Fruit fly (Drosophila melanogaster): Measurements from ENCODE around the gene CG6428.

Gene CG6428

dm6 chrX:4010179-4010578 lies 41.7 kb upstream of the CG6428 start (continued):
- 0 out of 3 replicates have a peak, but pooled peaks have one; percentile 22 for TF ChIP-seq Optix (GFP tag; IDR thresholded peaks at IDR 0.05)
- no peak for TF ChIP-seq CG15479 (GFP tag; optimal IDR thresholded peaks at IDR 0.05)
- TF ChIP-seq Oaz (GFP tag; IDR thresholded peaks at IDR 0.05) = 0 out of 2 replicates have a peak, but pooled peaks have one; percentile 23
- TF ChIP-seq ac (GFP tag; optimal IDR thresholded peaks at IDR 0.05) = no peak
- TF ChIP-seq Rx (GFP tag; IDR thresholded peaks at IDR 0.05) = peak; percentile 43
- no peak for TF ChIP-seq Hr39 (optimal IDR thresholded peaks at IDR 0.05)
- TF ChIP-seq Blimp-1 (GFP tag; optimal IDR thresholded peaks at IDR 0.05) = peak; percentile 40
- no peak for TF ChIP-seq CG17361 (GFP tag; IDR thresholded peaks at IDR 0.05)
- no peak for TF ChIP-seq CG8388 (GFP tag; optimal IDR thresholded peaks at IDR 0.05)
- TF ChIP-seq otp (GFP tag; IDR thresholded peaks at IDR 0.05) = peak; percentile 56; the same call in 1 of the 3 replicates
- no peak for TF ChIP-seq CG12104 (GFP tag; optimal IDR thresholded peaks at IDR 0.05)
- no peak for TF ChIP-seq hkb (optimal IDR thresholded peaks at IDR 0.05)
- TF ChIP-seq hkb (GFP tag; IDR thresholded peaks at IDR 0.05) = 0 out of 2 replicates have a peak, but pooled peaks have one; percentile 29
- TF ChIP-seq eve (GFP tag; optimal IDR thresholded peaks at IDR 0.05) = no peak
- TF ChIP-seq Ets97D (GFP tag; optimal IDR thresholded peaks at IDR 0.05) = no peak
- peak; percentile 21 for TF ChIP-seq CG13775 (GFP tag; optimal IDR thresholded peaks at IDR 0.05)
- no peak for TF ChIP-seq CG18764 (GFP tag; optimal IDR thresholded peaks at IDR 0.05)
- TF ChIP-seq chn (GFP tag; optimal IDR thresholded peaks at IDR 0.05) = peak; percentile 52
- no peak for TF ChIP-seq psq (GFP tag; optimal IDR thresholded peaks at IDR 0.05)
- TF ChIP-seq CG15601 (tag; optimal IDR thresholded peaks at IDR 0.05) = no peak
- TF ChIP-seq corto (GFP tag; optimal IDR thresholded peaks at IDR 0.05) = no peak
- TF ChIP-seq CG4854 (GFP tag; optimal IDR thresholded peaks at IDR 0.05) = no peak
- 0 out of 2 replicates have a peak, but pooled peaks have one; percentile 28 for TF ChIP-seq dati (GFP tag; IDR thresholded peaks at IDR 0.05)
- TF ChIP-seq bsh (GFP tag; optimal IDR thresholded peaks at IDR 0.05) = peak in 1 of 2 experiments; percentile 50
- peak; percentile 55 for TF ChIP-seq HLH3B (GFP tag; IDR thresholded peaks at IDR 0.05)
- peak; percentile 75 for TF ChIP-seq sqz (GFP tag; optimal IDR thresholded peaks at IDR 0.05)
- TF ChIP-seq onecut (GFP tag; IDR thresholded peaks at IDR 0.05) = peak; percentile 46
- TF ChIP-seq hbn (GFP tag; IDR thresholded peaks at IDR 0.05; ENCODE audit: partially characterized antibody) = no peak
- no peak for TF ChIP-seq al (GFP tag; IDR thresholded peaks at IDR 0.05)
- no peak for TF ChIP-seq Hey (tag; optimal IDR thresholded peaks at IDR 0.05)
- peak; percentile 49 for TF ChIP-seq ttk (GFP tag; IDR thresholded peaks at IDR 0.05)
- TF ChIP-seq Dfd (GFP tag; optimal IDR thresholded peaks at IDR 0.05) = no peak
- TF ChIP-seq CG9215 (GFP tag; IDR thresholded peaks at IDR 0.05) = peak; percentile 11; the same call in 1 of the 2 replicates
- TF ChIP-seq Sox100B (GFP tag; optimal IDR thresholded peaks at IDR 0.05) = no peak
- TF ChIP-seq Sry-β (GFP tag; optimal IDR thresholded peaks at IDR 0.05) = no peak
- no peak for TF ChIP-seq Mes4 (GFP tag; optimal IDR thresholded peaks at IDR 0.05)
- no peak for TF ChIP-seq twi (tag; optimal IDR thresholded peaks at IDR 0.05)
- no peak for TF ChIP-seq CG14860 (GFP tag; IDR thresholded peaks at IDR 0.05; ENCODE audit: partially characterized antibody)
- TF ChIP-seq luna (GFP tag; optimal IDR thresholded peaks at IDR 0.05) = no peak
- peak; percentile 14 for TF ChIP-seq Camta (GFP tag; optimal IDR thresholded peaks at IDR 0.05)
- TF ChIP-seq Atf6 (GFP tag; IDR thresholded peaks at IDR 0.05) = no peak
- no peak for TF ChIP-seq z (GFP tag; IDR thresholded peaks at IDR 0.05)
- no peak for TF ChIP-seq CG34376 (GFP tag; optimal IDR thresholded peaks at IDR 0.05)
- TF ChIP-seq jing (GFP tag; optimal IDR thresholded peaks at IDR 0.05) = no peak
- no peak for TF ChIP-seq CG31224 (GFP tag; IDR thresholded peaks at IDR 0.05)
- no peak for TF ChIP-seq Vsx1 (GFP tag; optimal IDR thresholded peaks at IDR 0.05)
- TF ChIP-seq yki (optimal IDR thresholded peaks at IDR 0.05) = no peak
- peak; percentile 29 for TF ChIP-seq CG10979 (tag; optimal IDR thresholded peaks at IDR 0.05)
- peak; percentile 18 for TF ChIP-seq CG17385 (GFP tag; optimal IDR thresholded peaks at IDR 0.05)
- TF ChIP-seq CG10321 (GFP tag; IDR thresholded peaks at IDR 0.05) = no peak
- no peak for TF ChIP-seq CG7372 (GFP tag; IDR thresholded peaks at IDR 0.05)
- no peak for TF ChIP-seq crol (GFP tag; IDR thresholded peaks at IDR 0.05)
- no peak for TF ChIP-seq bigmax (GFP tag; optimal IDR thresholded peaks at IDR 0.05)
